Fruit fly (Drosophila melanogaster) whole organism, embryonic: ENCODE results near the gene CG43072.

ENCODE experiments used
- Asciz ChIP-seq: fragments of 200-800 bp; sonication (Bioruptor generic); optimal IDR thresholded peaks from 2 replicates; lab custom pipeline; 2017; ENCODE audit warnings: missing biosample characterization, mild to moderate bottlenecking, missing genetic modification characterization, missing genetic modification reagents
- Bgb ChIP-seq: fragments of 200-800 bp; sonication (Bioruptor generic); IDR thresholded peaks from 2 replicates; pipeline ENCODE4 v1.3.6; 2022; ENCODE audit warnings: missing biosample characterization, missing genetic modification characterization; ENCODE audit not compliant: partially characterized antibody
- BtbVII ChIP-seq: fragments of 200-800 bp; sonication (Bioruptor generic); optimal IDR thresholded peaks from 3 replicates; lab custom pipeline; 2017; ENCODE audit warnings: missing biosample characterization, mild to moderate bottlenecking, missing genetic modification characterization
- CG10431 ChIP-seq: fragments of 200-800 bp; sonication (Bioruptor generic); optimal IDR thresholded peaks from 3 replicates; lab custom pipeline; 2018; ENCODE audit warnings: missing biosample characterization, mild to moderate bottlenecking, missing genetic modification characterization
- CG10565 ChIP-seq: fragments of 200-800 bp; sonication (Bioruptor generic); optimal IDR thresholded peaks from 3 replicates; lab custom pipeline; 2016; ENCODE audit warnings: missing biosample characterization, mild to moderate bottlenecking, missing genetic modification characterization
- CG13775 ChIP-seq: fragments of 200-800 bp; sonication (Bioruptor generic); optimal IDR thresholded peaks from 3 replicates; lab custom pipeline; 2017; ENCODE audit warnings: missing biosample characterization, mild to moderate bottlenecking, missing genetic modification characterization
- CG14710 ChIP-seq: fragments of 200-800 bp; sonication (Bioruptor generic); optimal IDR thresholded peaks from 3 replicates; lab custom pipeline; 2019; ENCODE audit warnings: missing biosample characterization, mild to moderate bottlenecking, missing genetic modification characterization, moderate library complexity
- CG15479 ChIP-seq: fragments of 200-800 bp; sonication (Bioruptor generic); optimal IDR thresholded peaks from 3 replicates; lab custom pipeline; 2019; ENCODE audit warnings: missing biosample characterization, mild to moderate bottlenecking, missing genetic modification characterization, moderate library complexity
- CG15514 ChIP-seq: fragments of 200-800 bp; sonication (Bioruptor generic); optimal IDR thresholded peaks from 3 replicates; lab custom pipeline; 2017; ENCODE audit warnings: missing biosample characterization, missing genetic modification characterization, mild to moderate bottlenecking, moderate library complexity, missing genetic modification reagents
- CG17361 ChIP-seq: fragments of 200-800 bp; sonication (Bioruptor generic); IDR thresholded peaks from 3 replicates; pipeline ENCODE4 v1.3.6; 2022; ENCODE audit warnings: missing biosample characterization, missing genetic modification characterization
- CG17568 ChIP-seq: fragments of 200-800 bp; sonication (Bioruptor generic); optimal IDR thresholded peaks from 2 replicates; lab custom pipeline; 2018; ENCODE audit warnings: missing biosample characterization, mild to moderate bottlenecking, missing genetic modification characterization, moderate library complexity
- CG18599 ChIP-seq: fragments of 200-800 bp; sonication (Bioruptor generic); optimal IDR thresholded peaks from 3 replicates; lab custom pipeline; 2017; ENCODE audit warnings: missing biosample characterization, missing genetic modification characterization, mild to moderate bottlenecking, moderate library complexity, missing genetic modification reagents
- CG31224 ChIP-seq: fragments of 200-800 bp; sonication (Bioruptor generic); IDR thresholded peaks from 2 replicates; pipeline ENCODE4 v1.3.6; 2022; ENCODE audit warnings: missing biosample characterization, missing genetic modification characterization
- CG3847 ChIP-seq: fragments of 200-800 bp; sonication (Bioruptor generic); IDR thresholded peaks from 2 replicates; pipeline ENCODE4 v1.3.6; 2022; ENCODE audit warnings: missing biosample characterization, missing genetic modification characterization
- CG6689 ChIP-seq: fragments of 200-800 bp; sonication (Bioruptor generic); IDR thresholded peaks from 2 replicates; pipeline ENCODE4 v1.3.6; 2022; ENCODE audit warnings: missing biosample characterization, missing genetic modification characterization
- CG7786 ChIP-seq: fragments of 200-800 bp; sonication (Bioruptor generic); optimal IDR thresholded peaks from 2 replicates; lab custom pipeline; 2016; ENCODE audit warnings: missing biosample characterization, missing genetic modification characterization
- CG7928 ChIP-seq: fragments of 200-800 bp; sonication (Bioruptor generic); optimal IDR thresholded peaks from 2 replicates; lab custom pipeline; 2017; ENCODE audit warnings: missing biosample characterization, mild to moderate bottlenecking, missing genetic modification characterization
- CG8290 ChIP-seq, 3 experiments: fragments of 200-800 bp; sonication (Bioruptor generic); optimal IDR thresholded peaks; 2 replicates each; lab custom pipeline; 2016 to 2019; ENCODE audit warnings: missing biosample characterization in 3 of 3, missing genetic modification characterization in 3 of 3, mild to moderate bottlenecking in 2 of 3, moderate library complexity in 1 of 3
- Dbx ChIP-seq: fragments of 200-800 bp; sonication (Bioruptor generic); IDR thresholded peaks from 3 replicates; pipeline ENCODE4 v1.3.6; 2022; ENCODE audit warnings: missing biosample characterization, missing genetic modification characterization
- Deaf1 ChIP-seq: fragments of 200-800 bp; optimal IDR thresholded peaks from 3 replicates; lab custom pipeline; 2019; ENCODE audit warnings: missing biosample characterization, mild to moderate bottlenecking, missing genetic modification characterization, moderate library complexity
- Elba2 ChIP-seq: fragments of 200-800 bp; sonication (Bioruptor generic); optimal IDR thresholded peaks from 3 replicates; lab custom pipeline; 2016; ENCODE audit warnings: missing biosample characterization, missing genetic modification characterization
- Ets65A ChIP-seq: fragments of 200-800 bp; sonication (Bioruptor generic); peaks from one replicate; lab custom pipeline; 2016; ENCODE audit warnings: missing biosample characterization, missing genetic modification characterization
- Hr78 ChIP-seq, 2 experiments: fragments of 200-800 bp in 1 of 2; fragments of >200 bp in 1 of 2; sonication (Bioruptor generic) in 1 of 2; optimal IDR thresholded peaks; 2 replicates each; lab custom pipeline; 2017 to 2019; ENCODE audit warnings: missing biosample characterization in 2 of 2, missing genetic modification characterization in 2 of 2, mild to moderate bottlenecking in 1 of 2, moderate library complexity in 1 of 2
- Kr ChIP-seq: fragments of 200-800 bp; sonication (Bioruptor generic); optimal IDR thresholded peaks from 2 replicates; lab custom pipeline; 2017; ENCODE audit warnings: missing biosample characterization, mild to moderate bottlenecking, missing genetic modification characterization
- MESR4 ChIP-seq: fragments of 200-800 bp; sonication (Bioruptor generic); optimal IDR thresholded peaks from 2 replicates; lab custom pipeline; 2018; ENCODE audit warnings: missing biosample characterization, mild to moderate bottlenecking, missing genetic modification characterization, moderate library complexity
- Med ChIP-seq: fragments of 200-800 bp; sonication (Bioruptor generic); peaks from one replicate; lab custom pipeline; 2016; ENCODE audit warnings: missing biosample characterization, missing genetic modification characterization, mild to moderate bottlenecking, inconsistent platforms, moderate library complexity
- Meics ChIP-seq: fragments of 200-800 bp; sonication (Bioruptor generic); optimal IDR thresholded peaks from 2 replicates; lab custom pipeline; 2017; ENCODE audit warnings: missing biosample characterization, mild to moderate bottlenecking, missing genetic modification characterization
- PHDP ChIP-seq: fragments of 200-800 bp; sonication (Bioruptor generic); optimal IDR thresholded peaks from 3 replicates; lab custom pipeline; 2018; ENCODE audit warnings: missing biosample characterization, mild to moderate bottlenecking, missing genetic modification characterization, moderate library complexity
- Poxn ChIP-seq: fragments of 200-800 bp; sonication (Bioruptor generic); IDR thresholded peaks from 2 replicates; pipeline ENCODE4 v1.3.6; 2022; ENCODE audit warnings: missing biosample characterization, missing genetic modification characterization
- Rx ChIP-seq: fragments of 200-800 bp; sonication (Bioruptor generic); IDR thresholded peaks from 2 replicates; pipeline ENCODE4 v1.3.6; 2022; ENCODE audit warnings: missing biosample characterization, missing genetic modification characterization
- amos ChIP-seq: fragments of 200-800 bp; sonication (Bioruptor generic); IDR thresholded peaks from 2 replicates; pipeline ENCODE4 v1.3.6; 2022; ENCODE audit warnings: missing biosample characterization, missing genetic modification characterization; ENCODE audit not compliant: partially characterized antibody
- btn ChIP-seq: fragments of 200-800 bp; sonication (Bioruptor generic); optimal IDR thresholded peaks from 2 replicates; lab custom pipeline; 2016; ENCODE audit warnings: missing biosample characterization, missing genetic modification characterization
- cas ChIP-seq: fragments of 200-800 bp; sonication (Bioruptor generic); IDR thresholded peaks from 2 replicates; pipeline ENCODE4 v1.3.6; 2022; ENCODE audit warnings: missing biosample characterization, missing genetic modification characterization
- cato ChIP-seq: fragments of 200-800 bp; sonication (Bioruptor generic); optimal IDR thresholded peaks from 2 replicates; lab custom pipeline; 2016; ENCODE audit warnings: missing biosample characterization, missing genetic modification characterization, borderline replicate concordance
- cwo ChIP-seq: fragments of 200-800 bp; sonication (Bioruptor generic); optimal IDR thresholded peaks from 3 replicates; lab custom pipeline; 2017; ENCODE audit warnings: missing biosample characterization, missing genetic modification characterization, mild to moderate bottlenecking, moderate library complexity, missing genetic modification reagents
- da ChIP-seq: fragments of 200-800 bp; sonication (Bioruptor generic); optimal IDR thresholded peaks from 2 replicates; lab custom pipeline; 2016; ENCODE audit warnings: missing biosample characterization, missing genetic modification characterization
- fd64A ChIP-seq: fragments of 200-800 bp; sonication (Bioruptor generic); optimal IDR thresholded peaks from 3 replicates; lab custom pipeline; 2018; ENCODE audit warnings: missing biosample characterization, mild to moderate bottlenecking, missing genetic modification characterization
- fd96Cb ChIP-seq: fragments of 200-800 bp; sonication (Bioruptor generic); optimal IDR thresholded peaks from 2 replicates; lab custom pipeline; 2018; ENCODE audit warnings: missing biosample characterization, mild to moderate bottlenecking, missing genetic modification characterization, moderate library complexity
- insv ChIP-seq, 2 experiments: fragments of 200-800 bp; sonication (Bioruptor generic); optimal IDR thresholded peaks; 3 replicates each; lab custom pipeline; 2016 to 2018; ENCODE audit warnings: missing biosample characterization in 2 of 2, missing genetic modification characterization in 2 of 2
- inv ChIP-seq: fragments of 200-800 bp; sonication (Bioruptor generic); IDR thresholded peaks from 2 replicates; pipeline ENCODE4 v1.3.6; 2022; ENCODE audit warnings: missing biosample characterization, missing genetic modification characterization; ENCODE audit not compliant: partially characterized antibody
- org-1 ChIP-seq: fragments of 200-800 bp; sonication (Bioruptor generic); optimal IDR thresholded peaks from 2 replicates; lab custom pipeline; 2017; ENCODE audit warnings: missing biosample characterization, missing genetic modification characterization
- sens ChIP-seq: fragments of 200-800 bp; sonication (Bioruptor generic); peaks from one replicate; lab custom pipeline; 2016; ENCODE audit warnings: missing biosample characterization, missing genetic modification characterization
- sna ChIP-seq: fragments of 200-800 bp; sonication (Bioruptor generic); IDR thresholded peaks from 2 replicates; pipeline ENCODE4 v1.3.6; 2022; ENCODE audit warnings: missing biosample characterization, missing genetic modification characterization; ENCODE audit not compliant: partially characterized antibody
- sug ChIP-seq: fragments of 200-800 bp; optimal IDR thresholded peaks from 2 replicates; lab custom pipeline; 2019; ENCODE audit warnings: missing biosample characterization, mild to moderate bottlenecking, missing genetic modification characterization, moderate library complexity
- vfl ChIP-seq: fragments of 200-800 bp; sonication (Bioruptor generic); optimal IDR thresholded peaks from 2 replicates; lab custom pipeline; 2016; ENCODE audit warnings: missing biosample characterization, missing genetic modification characterization

CG43072 gene

dm6 chr3L:21034281-21035221, 31.1 kb upstream of the CG43072 start, which contains the start of gene siz (continued):
- no peak for TF ChIP-seq Poxn
- TF ChIP-seq CG7928: peak; percentile 47
- TF ChIP-seq CG17361 (GFP tag; lab: Robert Waterston, UW): peak; percentile 37; the same call in 1 of the 3 replicates
- no peak for TF ChIP-seq cas (GFP tag; lab: Robert Waterston, UW)
- peak; percentile 41; the same call in 1 of the 2 replicates for TF ChIP-seq CG3847 (GFP tag; lab: Robert Waterston, UW)
- TF ChIP-seq Deaf1 (tag; lab: Kevin White, UChicago): peak; percentile 86
- no peak for TF ChIP-seq cato
- no peak for TF ChIP-seq inv
- TF ChIP-seq CG17568 (GFP tag; lab: Kevin White, UChicago): no peak
- no peak for TF ChIP-seq vfl (GFP tag; lab: Kevin White, UChicago)
- TF ChIP-seq Dbx (GFP tag; lab: Robert Waterston, UW): peak; percentile 17; the same call in 1 of the 3 replicates
- TF ChIP-seq da (GFP tag; lab: Kevin White, UChicago): no peak
- no peak for TF ChIP-seq CG10565
- TF ChIP-seq Ets65A (GFP tag; lab: Kevin White, UChicago): no peak
- no peak for TF ChIP-seq org-1
- peak; percentile 32 for TF ChIP-seq Meics (GFP tag; lab: Kevin White, UChicago)
- TF ChIP-seq Bgb (GFP tag; lab: Robert Waterston, UW): peak; percentile 67
- TF ChIP-seq CG7786 (GFP tag; lab: Kevin White, UChicago): no peak
- peak; percentile 74 for TF ChIP-seq MESR4
- no peak for TF ChIP-seq btn (GFP tag; lab: Kevin White, UChicago)
- no peak for TF ChIP-seq Rx
- TF ChIP-seq PHDP (tag; lab: Kevin White, UChicago): peak; percentile 6
- TF ChIP-seq CG10431 (GFP tag; lab: Kevin White, UChicago): peak; percentile 29
- TF ChIP-seq CG31224 (GFP tag; lab: Robert Waterston, UW): no peak
- TF ChIP-seq Med (GFP tag; lab: Kevin White, UChicago): peak; percentile 84
- peak; percentile 98 for TF ChIP-seq CG15514 (GFP tag; lab: Kevin White, UChicago)

- TF ChIP-seq Elba2 (GFP tag; lab: Kevin White, UChicago) (peak; percentile 96), sens (peak; percentile 4), insv (GFP tag; optimal IDR thresholded peaks at IDR 0.05; lab: Kevin White, UChicago) (peak in 1 of 2 experiments; percentile 70), CG13775 (no peak), sna (GFP tag; lab: Robert Waterston, UW) (no peak)
Measured at dm6 chr3L:21035231-21035630, 30.4 kb upstream of the CG43072 start.

dm6 chr3L:21036257-21036957, 29.2 kb upstream of the CG43072 start:
- TF ChIP-seq CG6689 (GFP tag; lab: Robert Waterston, UW) (no peak), CG14710 (tag; lab: Kevin White, UChicago) (no peak), sug (tag; lab: Kevin White, UChicago) (peak; percentile 73), fd64A (peak; percentile 7), Kr (GFP tag; lab: Kevin White, UChicago) (peak; percentile 51), BtbVII (GFP tag; lab: Kevin White, UChicago) (peak; percentile 7), sens (peak; percentile 62), amos (peak; percentile 30; the same call in 1 of the 2 replicates), CG18599 (GFP tag; lab: Kevin White, UChicago) (peak; percentile 17), CG15479 (GFP tag; lab: Kevin White, UChicago) (peak; percentile 98), CG8290 (GFP tag; optimal IDR thresholded peaks at IDR 0.05; lab: Kevin White, UChicago) (no peak), CG8290 (tag; optimal IDR thresholded peaks at IDR 0.05; lab: Kevin White, UChicago) (peak in 1 of 2 experiments; percentile 20), Hr78 (GFP tag; optimal IDR thresholded peaks at IDR 0.05; lab: Kevin White, UChicago) (peak in 1 of 2 experiments; percentile 11), Asciz (peak; percentile 37), fd96Cb (tag; lab: Kevin White, UChicago) (no peak), cwo (GFP tag; lab: Kevin White, UChicago) (peak; percentile 30)
